Worm (Caenorhabditis elegans): ENCODE measurements around the gene calf-1.

ce11 chrV:20460808-20461207, 18.1 kb downstream of the calf-1 start, which contains the start of gene B0250.18:
- no peak for TF ChIP-seq elt-1 (tag; optimal IDR thresholded peaks at IDR 0.05; ENCODE audit: borderline replicate concordance, insufficient read depth)
- TF ChIP-seq nhr-28 (tag; optimal IDR thresholded peaks at IDR 0.05), result no peak
- TF ChIP-seq snpc-4 (tag; optimal IDR thresholded peaks at IDR 0.05), result no peak
- TF ChIP-seq nhr-237 (tag; optimal IDR thresholded peaks at IDR 0.05), result no peak
- no peak for TF ChIP-seq elt-3 (tag; optimal IDR thresholded peaks at IDR 0.05)
- TF ChIP-seq lsy-2 (tag; optimal IDR thresholded peaks at IDR 0.05), result no peak
- no peak for TF ChIP-seq unc-62 (GFP tag; optimal IDR thresholded peaks at IDR 0.05)
- no peak for TF ChIP-seq unc-120 (tag; optimal IDR thresholded peaks at IDR 0.05; ENCODE audit: poor library complexity, severe bottlenecking)
- no peak for TF ChIP-seq mls-2 (tag; optimal IDR thresholded peaks at IDR 0.05)
- TF ChIP-seq mab-5 (tag; optimal IDR thresholded peaks at IDR 0.05), result no peak
- no peak for TF ChIP-seq ces-1 (GFP tag; optimal IDR thresholded peaks at IDR 0.05)
